Worm (Caenorhabditis elegans) whole organism, early embryonic: Measurements from ENCODE around the gene F22F4.5.

Source experiments
- B0310.2 ChIP-seq: sonication (generic microtip); optimal IDR thresholded peaks from 2 replicates; lab custom pipeline; 2016; ENCODE audit warnings: mild to moderate bottlenecking, missing genetic modification characterization, missing compliant biosample characterization
- F13C5.2 ChIP-seq: sonication (generic microtip); optimal IDR thresholded peaks from 2 replicates; lab custom pipeline; 2017; ENCODE audit warnings: mild to moderate bottlenecking, missing genetic modification characterization, inconsistent platforms, missing compliant biosample characterization
- aly-1 ChIP-seq: sonication (generic microtip); optimal IDR thresholded peaks from 2 replicates; lab custom pipeline; 2016; ENCODE audit warnings: missing genetic modification characterization, missing compliant biosample characterization
- ama-1 ChIP-seq: fragments of 150-350 bp; optimal IDR thresholded peaks from 2 replicates; lab custom pipeline; 2014
- ceh-13 ChIP-seq: fragments of 200-800 bp; sonication (Bioruptor generic); optimal IDR thresholded peaks from 2 replicates; lab custom pipeline; 2018; ENCODE audit warnings: mild to moderate bottlenecking, missing genetic modification characterization, missing compliant biosample characterization
- ceh-36 ChIP-seq: sonication (generic microtip); optimal IDR thresholded peaks from 2 replicates; lab custom pipeline; 2016; ENCODE audit warnings: missing genetic modification characterization, inconsistent platforms, missing compliant biosample characterization
- ets-7 ChIP-seq: sonication (generic microtip); optimal IDR thresholded peaks from 2 replicates; lab custom pipeline; 2016; ENCODE audit warnings: missing genotype, missing genetic modification characterization, missing compliant biosample characterization
- flt-1 ChIP-seq: fragments of 200-800 bp; sonication (Bioruptor generic); IDR thresholded peaks from 2 replicates; pipeline ENCODE4 v1.3.6; 2022; ENCODE audit warnings: missing genetic modification characterization, missing compliant biosample characterization
- hmbx-1 ChIP-seq: sonication (generic microtip); optimal IDR thresholded peaks from 2 replicates; lab custom pipeline; 2016; ENCODE audit warnings: mild to moderate bottlenecking, missing genetic modification characterization, missing compliant biosample characterization
- hmg-4 ChIP-seq: fragments of 200-800 bp; sonication (Bioruptor generic); optimal IDR thresholded peaks from 2 replicates; lab custom pipeline; 2018; ENCODE audit warnings: mild to moderate bottlenecking, missing genetic modification characterization, missing compliant biosample characterization
- hnd-1 ChIP-seq: sonication (generic microtip); optimal IDR thresholded peaks from 2 replicates; lab custom pipeline; 2016; ENCODE audit warnings: missing genetic modification characterization, missing compliant biosample characterization
- pes-1 ChIP-seq: fragments of 200-800 bp; sonication (Bioruptor generic); IDR thresholded peaks from 2 replicates; pipeline ENCODE4 v1.3.6; 2022; ENCODE audit warnings: missing genetic modification reagents, missing genetic modification characterization, missing compliant biosample characterization
- scrt-1 ChIP-seq: fragments of 200-800 bp; sonication (Bioruptor generic); IDR thresholded peaks from 2 replicates; pipeline ENCODE4 v1.3.6; 2022; ENCODE audit warnings: missing genetic modification characterization, missing compliant biosample characterization
- sea-1 ChIP-seq: fragments of 200-800 bp; sonication (Bioruptor generic); conservative IDR thresholded peaks from 2 replicates; pipeline ENCODE4 v1.3.6; 2022; ENCODE audit warnings: missing genetic modification characterization, missing compliant biosample characterization
- tbx-11 ChIP-seq: fragments of 200-800 bp; sonication (Bioruptor generic); IDR thresholded peaks from 2 replicates; pipeline ENCODE4 v1.3.6; 2022; ENCODE audit warnings: missing genetic modification characterization, missing compliant biosample characterization
- tbx-37 ChIP-seq: fragments of 200-800 bp; sonication (Bioruptor generic); conservative IDR thresholded peaks from 2 replicates; pipeline ENCODE4 v1.3.6; 2022; ENCODE audit warnings: missing genetic modification reagents, missing genetic modification characterization, missing compliant biosample characterization
- tra-4 ChIP-seq: sonication (generic microtip); optimal IDR thresholded peaks from 2 replicates; lab custom pipeline; 2017; ENCODE audit warnings: missing genetic modification characterization, missing compliant biosample characterization

The F22F4.5 gene

DNA sequence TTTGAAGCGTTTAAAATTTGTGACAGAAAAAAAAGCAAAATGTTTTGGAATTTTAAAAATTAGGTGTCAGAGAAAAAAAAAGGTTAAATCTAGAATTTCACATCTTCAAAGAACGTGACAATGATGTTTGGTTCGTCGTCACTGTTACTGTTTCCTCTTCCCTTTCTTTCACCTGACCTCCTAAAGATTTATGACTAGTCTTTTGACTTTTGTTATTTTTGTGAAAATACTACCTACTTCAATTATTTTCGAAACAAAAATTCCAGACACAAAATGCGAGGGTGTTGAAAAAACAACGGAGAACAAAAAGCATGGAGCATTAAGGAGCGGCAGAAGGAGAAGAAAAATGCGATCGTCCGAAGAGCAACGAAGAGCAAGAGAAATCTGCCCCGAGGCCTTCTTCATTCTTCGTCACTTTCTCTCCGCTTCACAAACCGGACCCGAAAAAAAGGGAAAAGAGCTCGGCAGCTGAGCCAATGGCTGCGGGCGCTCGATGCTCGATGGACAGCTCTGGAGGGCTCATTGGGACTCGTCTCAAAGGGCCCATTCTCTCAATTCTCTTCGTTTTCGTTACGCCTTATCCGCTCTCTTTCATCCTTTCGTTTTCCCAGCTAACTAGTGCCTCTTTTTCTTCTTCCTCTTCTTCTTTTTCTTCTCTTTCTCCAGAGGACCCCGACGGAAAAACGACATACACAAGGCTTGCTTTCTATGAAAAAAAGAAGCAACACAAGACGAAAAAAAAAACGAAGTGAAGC lies 16.3 kb downstream of the F22F4.5 start:
- TF ChIP-seq hmg-4 (GFP tag; lab: Kevin White, UChicago) (peak; percentile 11), ceh-36 (no peak)

DNA sequence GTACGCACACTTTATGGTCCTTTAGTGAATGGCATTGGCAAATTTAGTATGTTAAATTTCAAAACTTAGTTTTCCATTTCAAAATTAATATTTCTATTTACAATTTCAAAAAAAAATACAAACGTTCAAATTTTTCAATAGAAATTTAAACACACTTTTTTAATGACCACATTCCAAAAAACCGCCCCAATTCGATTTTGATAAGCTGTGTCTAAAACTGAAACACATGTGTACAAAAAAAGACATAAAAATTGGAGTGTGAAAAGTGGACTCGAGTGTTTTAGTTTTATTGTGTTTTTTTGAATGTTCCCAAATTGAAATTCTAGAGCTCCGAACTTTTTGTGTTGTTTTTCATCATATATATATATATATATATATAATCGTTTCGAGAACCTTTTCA lies 16.9 kb downstream of the F22F4.5 start:
- TF ChIP-seq pes-1 (no peak), scrt-1 (GFP tag; lab: Robert Waterston, UW) (no peak), B0310.2 (tag; lab: Kevin White, UChicago) (no peak), hnd-1 (no peak), tra-4 (no peak)

DNA sequence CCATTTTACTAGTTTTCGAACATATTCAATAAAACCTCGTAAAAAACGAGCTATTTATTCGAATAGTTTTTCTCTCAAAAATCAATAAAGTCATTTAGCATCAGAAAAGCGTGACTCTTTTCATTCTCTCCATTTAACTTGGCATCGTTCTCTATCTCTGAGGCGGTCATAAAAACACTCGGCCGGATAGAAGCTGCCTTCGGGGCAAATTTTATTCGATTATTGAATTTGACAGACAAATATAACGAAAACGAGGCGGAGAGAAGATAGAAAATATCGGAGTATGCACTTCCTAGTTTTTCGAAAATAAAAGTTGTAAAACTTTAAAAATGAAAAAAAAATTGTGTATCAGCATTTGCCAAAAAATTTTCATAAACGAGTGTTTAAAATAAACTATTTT lies 17.4 kb downstream of the F22F4.5 start:
- TF ChIP-seq ets-7 (tag; lab: Kevin White, UChicago) (no peak), B0310.2 (tag; lab: Kevin White, UChicago) (no peak), hnd-1 (no peak), ceh-13 (GFP tag; lab: Kevin White, UChicago) (no peak), tbx-11 (no peak), F13C5.2 (no peak), flt-1 (GFP tag; lab: Robert Waterston, UW) (no peak)

DNA sequence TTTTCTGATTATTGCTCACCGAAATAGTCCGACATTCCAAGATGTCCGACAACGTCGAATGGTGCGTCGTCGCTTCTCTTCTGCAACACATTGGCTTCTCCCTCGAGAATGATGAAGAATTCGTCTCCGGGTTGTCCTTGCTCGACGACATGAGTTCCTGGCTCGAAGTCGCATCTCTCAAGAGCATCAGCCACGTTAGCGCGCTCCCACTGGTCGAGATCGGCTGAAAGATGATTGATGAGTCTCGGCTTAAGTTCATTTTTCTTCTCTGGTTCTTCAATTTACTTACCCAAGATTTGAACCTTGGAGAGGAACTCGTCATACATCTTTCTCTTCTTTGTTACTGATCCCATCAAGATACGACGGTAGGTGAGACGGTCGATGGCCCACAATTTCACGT lies 20.5 kb downstream of the F22F4.5 start:
- TF ChIP-seq scrt-1 (GFP tag; lab: Robert Waterston, UW) (no peak), ceh-13 (GFP tag; lab: Kevin White, UChicago) (no peak), flt-1 (GFP tag; lab: Robert Waterston, UW) (no peak), ama-1 (lab: Kevin White, UChicago) (no peak), hnd-1 (no peak), B0310.2 (tag; lab: Kevin White, UChicago) (no peak), pes-1 (no peak), ets-7 (tag; lab: Kevin White, UChicago) (no peak), ceh-36 (no peak), F13C5.2 (no peak), aly-1 (tag; lab: Kevin White, UChicago) (no peak), sea-1 (GFP tag; lab: Robert Waterston, UW) (no peak)

DNA sequence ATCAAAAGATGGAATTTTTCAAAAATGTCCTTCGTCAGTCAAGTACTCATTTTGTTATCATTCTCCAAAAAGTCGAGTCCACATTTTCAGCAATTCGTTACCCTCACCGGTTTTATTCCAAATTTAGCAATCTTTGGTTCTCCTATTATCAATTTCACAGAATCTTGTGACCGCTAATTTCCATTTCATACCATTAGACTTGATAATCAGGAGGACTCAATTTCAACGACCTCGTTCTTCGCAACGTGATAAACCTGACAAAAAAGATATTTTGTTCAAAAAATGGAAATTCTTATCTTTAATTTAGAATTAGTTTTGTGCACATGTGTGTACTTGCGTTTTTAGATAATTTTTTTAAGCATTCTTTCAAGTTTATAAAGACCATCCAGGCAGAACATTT lies 30.1 kb downstream of the F22F4.5 start:
- TF ChIP-seq aly-1 (tag; lab: Kevin White, UChicago) (no peak), tbx-11 (no peak), hnd-1 (no peak), ceh-36 (no peak), hmg-4 (GFP tag; lab: Kevin White, UChicago) (no peak), ets-7 (tag; lab: Kevin White, UChicago) (no peak), tra-4 (no peak), flt-1 (GFP tag; lab: Robert Waterston, UW) (no peak)

DNA sequence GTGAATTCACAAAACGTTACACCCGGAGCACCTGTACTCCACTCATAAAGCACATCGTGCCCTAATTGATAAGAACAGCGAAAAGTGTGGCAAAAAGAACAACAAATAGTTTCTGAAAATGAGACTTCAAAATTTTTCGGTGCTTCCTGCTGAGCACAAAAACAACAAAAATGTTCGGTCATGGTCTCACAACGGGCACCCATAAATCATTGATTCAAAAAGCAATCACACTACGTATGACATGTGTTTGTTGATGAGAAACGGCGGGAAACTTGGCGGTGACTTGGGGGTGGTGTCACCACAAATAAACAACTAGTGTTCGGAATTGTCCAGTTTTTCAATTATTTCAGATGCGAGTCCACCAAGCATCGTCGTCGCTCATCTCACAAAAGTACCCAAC lies 31.8 kb downstream of the F22F4.5 start:
- TF ChIP-seq ets-7 (tag; lab: Kevin White, UChicago) = no peak
- TF ChIP-seq tbx-37 = no peak
- TF ChIP-seq hmg-4 (GFP tag; lab: Kevin White, UChicago) = no peak
- TF ChIP-seq tbx-11 = no peak

DNA sequence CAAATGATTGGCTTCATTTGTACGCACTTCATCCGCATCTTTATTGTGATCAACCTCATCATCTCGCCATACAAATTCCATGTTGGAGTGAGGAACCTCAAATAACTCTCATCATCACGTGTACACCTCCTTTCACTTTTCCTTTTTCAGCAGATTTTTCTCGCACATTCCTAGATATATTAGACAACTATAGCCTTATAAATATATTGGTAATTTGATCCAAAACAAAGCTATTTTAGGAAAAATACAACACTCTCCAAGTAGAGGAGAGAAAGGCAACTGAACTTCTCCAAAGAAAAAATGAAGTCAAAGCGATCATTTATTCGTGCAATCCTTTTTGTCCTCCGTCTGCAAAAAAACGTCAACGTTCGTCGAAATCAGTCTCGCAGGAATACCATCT lies 33.9 kb downstream of the F22F4.5 start, which contains the start of gene R07E4.1:
Gene R07E4.1, plus strand, starts transcription at position 301 of the 400 bp plus-strand sequence.
- TF ChIP-seq ceh-36 = no peak
- TF ChIP-seq ets-7 (tag; lab: Kevin White, UChicago) = no peak
- no peak for TF ChIP-seq F13C5.2
- no peak for TF ChIP-seq tbx-37
- no peak for TF ChIP-seq flt-1 (GFP tag; lab: Robert Waterston, UW)
- no peak for TF ChIP-seq ama-1 (lab: Kevin White, UChicago)
- no peak for TF ChIP-seq hnd-1
- no peak for TF ChIP-seq pes-1
- no peak for TF ChIP-seq ceh-13 (GFP tag; lab: Kevin White, UChicago)
- TF ChIP-seq tra-4 = no peak
- TF ChIP-seq B0310.2 (tag; lab: Kevin White, UChicago) = no peak
- no peak for TF ChIP-seq hmg-4 (GFP tag; lab: Kevin White, UChicago)
- no peak for TF ChIP-seq scrt-1 (GFP tag; lab: Robert Waterston, UW)
- TF ChIP-seq tbx-11 = no peak
- no peak for TF ChIP-seq sea-1 (GFP tag; lab: Robert Waterston, UW)
- no peak for TF ChIP-seq aly-1 (tag; lab: Kevin White, UChicago)
- TF ChIP-seq hmbx-1 (tag; lab: Kevin White, UChicago) = no peak

DNA sequence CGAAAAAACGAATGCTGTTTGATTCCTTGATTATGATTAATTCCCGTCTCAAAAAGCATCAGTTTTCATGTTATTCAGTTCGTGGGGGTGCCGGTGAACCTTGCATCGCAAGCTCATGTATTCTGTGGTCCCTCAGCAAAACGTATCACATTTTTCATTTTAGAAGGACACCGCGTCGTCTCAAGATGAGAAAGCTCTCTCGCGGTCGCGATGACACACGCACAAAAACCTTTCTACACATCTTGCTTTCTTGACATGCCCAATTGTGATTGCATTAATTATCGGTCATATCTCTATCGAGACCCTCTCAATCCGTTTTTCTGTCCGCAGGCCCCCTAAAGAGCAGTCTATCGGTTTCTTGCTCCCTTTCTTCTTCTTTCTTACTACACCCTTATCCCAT lies 36.5 kb downstream of the F22F4.5 start:
- TF ChIP-seq hmbx-1 (tag; lab: Kevin White, UChicago) (no peak), hnd-1 (no peak), flt-1 (GFP tag; lab: Robert Waterston, UW) (no peak), F13C5.2 (no peak)

DNA sequence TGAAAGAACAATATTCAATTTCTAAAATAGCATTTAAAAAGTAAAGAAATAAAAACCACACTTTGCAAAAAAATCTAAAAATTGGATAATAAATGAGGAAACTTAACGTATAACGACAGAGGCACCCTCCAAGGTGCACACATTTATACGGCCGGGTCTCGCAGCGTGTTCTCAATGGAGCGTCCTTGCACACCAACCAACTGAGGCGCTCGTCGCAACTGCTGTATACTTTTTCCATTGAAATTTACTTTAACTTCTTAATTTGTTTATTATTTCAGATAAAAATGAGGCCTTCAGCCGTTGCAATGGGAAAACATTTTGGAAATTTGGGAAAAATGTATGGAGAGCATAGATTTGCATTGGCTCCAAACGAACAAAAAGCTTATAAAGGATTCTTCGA lies 39.5 kb downstream of the F22F4.5 start, which contains the start of the genes R07E4.5 and R07E4.3:
Gene R07E4.5, minus strand, starts transcription at position 1 of the 400 bp plus-strand sequence.
Gene R07E4.3, plus strand, starts transcription at position 285 of the 400 bp plus-strand sequence.
- TF ChIP-seq flt-1 (GFP tag; lab: Robert Waterston, UW) = no peak
- TF ChIP-seq tra-4 = no peak
- 0 out of 2 replicates have a peak, but pooled peaks have one; percentile 42 for TF ChIP-seq pes-1
- peak; percentile 69 for TF ChIP-seq F13C5.2
- TF ChIP-seq ceh-36 = no peak
